Worm (Caenorhabditis elegans) whole organism, L2 larva: Measurements from ENCODE around the gene tax-6.

Experiments used
- ama-1 ChIP-seq: fragments of 150-350 bp; optimal IDR thresholded peaks from 2 replicates; lab custom pipeline; 2018; ENCODE audit warnings: inconsistent platforms
- nhr-21 ChIP-seq: fragments of 150-350 bp; optimal IDR thresholded peaks from 2 replicates; lab custom pipeline; 2014; ENCODE audit warnings: missing biosample characterization, missing genetic modification characterization

DNA sequence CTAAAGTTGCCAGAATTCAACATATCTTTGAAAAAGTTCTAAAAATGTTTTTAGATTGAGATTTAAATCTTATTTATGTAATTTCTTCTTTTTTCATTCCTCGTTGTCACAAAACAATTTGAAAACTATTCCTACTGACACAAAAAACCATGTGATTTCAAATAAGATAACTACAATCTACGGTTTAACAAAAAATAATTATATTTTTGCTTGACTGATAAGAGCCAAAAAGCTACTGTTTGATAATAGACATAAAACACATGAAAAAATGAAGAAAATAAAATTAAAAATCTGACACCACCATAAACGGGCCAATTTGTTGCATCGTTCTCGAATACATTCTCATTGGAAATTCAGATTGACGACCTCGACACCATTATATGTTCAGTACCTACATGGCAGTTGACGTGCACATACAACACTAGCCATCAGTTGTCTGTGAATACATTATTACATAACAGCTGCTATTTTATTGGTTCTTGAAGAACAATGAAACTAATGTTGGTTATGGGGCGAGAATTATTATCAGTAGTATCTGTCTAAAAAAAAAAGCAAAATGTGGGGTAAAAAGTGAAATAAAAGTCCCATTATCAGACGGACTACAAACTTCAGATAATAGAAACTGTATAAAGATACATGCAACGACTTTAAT is 37.3 kb downstream of the tax-6 start, which contains the start of gene ugt-43:
- TF ChIP-seq nhr-21 (tag; lab: Kevin White, UChicago) (no peak), ama-1 (no peak)
